Fruit fly (Drosophila melanogaster): ENCODE measurements around the gene CG44532.

Gene CG44532

dm6 chrX:9118961-9119633, 42.8 kb upstream of the CG44532 start (continued):
- peak; percentile 38 for TF ChIP-seq Camta (GFP tag; optimal IDR thresholded peaks at IDR 0.05)
- no peak for TF ChIP-seq CG4617 (GFP tag; optimal IDR thresholded peaks at IDR 0.05; ENCODE audit: borderline replicate concordance)
- TF ChIP-seq org-1 (GFP tag; optimal IDR thresholded peaks at IDR 0.05), result no peak
- peak; percentile 76 for TF ChIP-seq dmrt99B (tag; optimal IDR thresholded peaks at IDR 0.05)
- peak; percentile 2 for TF ChIP-seq Sry-δ (GFP tag; optimal IDR thresholded peaks at IDR 0.05)
- no peak for TF ChIP-seq dm (GFP tag; optimal IDR thresholded peaks at IDR 0.05)
- peak; percentile 30; the same call in 1 of the 2 replicates for TF ChIP-seq CG14667 (GFP tag; IDR thresholded peaks at IDR 0.05)
- TF ChIP-seq Tbp (GFP tag; optimal IDR thresholded peaks at IDR 0.05), result no peak
- peak; percentile 59 for TF ChIP-seq CG10147 (GFP tag; optimal IDR thresholded peaks at IDR 0.05)
- peak; percentile 14 for TF ChIP-seq CG1792 (GFP tag; optimal IDR thresholded peaks at IDR 0.05)
- peak; percentile 47 for TF ChIP-seq bcd (GFP tag; optimal IDR thresholded peaks at IDR 0.05)
- TF ChIP-seq CG33213 (GFP tag; optimal IDR thresholded peaks at IDR 0.05), result no peak
- no peak for TF ChIP-seq CG10462 (GFP tag; optimal IDR thresholded peaks at IDR 0.05)
- TF ChIP-seq Atf-2 (GFP tag; optimal IDR thresholded peaks at IDR 0.05), result no peak
- TF ChIP-seq CG5245 (GFP tag; optimal IDR thresholded peaks at IDR 0.05), result no peak
- TF ChIP-seq Pdp1 (GFP tag; optimal IDR thresholded peaks at IDR 0.05), result peak; percentile 12 to 17
- TF ChIP-seq cwo (GFP tag; optimal IDR thresholded peaks at IDR 0.05), result peak; percentile 28
- peak; percentile 22 for TF ChIP-seq CG17829 (tag; optimal IDR thresholded peaks at IDR 0.05)
- TF ChIP-seq CG12659 (GFP tag; optimal IDR thresholded peaks at IDR 0.05), result no peak
- peak; percentile 46 for TF ChIP-seq CG13296 (GFP tag; optimal IDR thresholded peaks at IDR 0.05)
- peak; percentile 65 for TF ChIP-seq CG18262 (tag; optimal IDR thresholded peaks at IDR 0.05)
- TF ChIP-seq CG13424 (tag; optimal IDR thresholded peaks at IDR 0.05), result peak; percentile 37
- peak; percentile 71 for TF ChIP-seq CG11504 (tag; optimal IDR thresholded peaks at IDR 0.05)
- no peak for TF ChIP-seq CG4707 (GFP tag; optimal IDR thresholded peaks at IDR 0.05)
- no peak for TF ChIP-seq CG9609 (GFP tag; optimal IDR thresholded peaks at IDR 0.05)
- TF ChIP-seq fd96Cb (tag; optimal IDR thresholded peaks at IDR 0.05), result peak; percentile 68
- no peak for TF ChIP-seq Bdp1 (GFP tag; optimal IDR thresholded peaks at IDR 0.05)
- TF ChIP-seq CG18599 (GFP tag; optimal IDR thresholded peaks at IDR 0.05), result peak; percentile 65
- TF ChIP-seq CG6791 (GFP tag; IDR thresholded peaks at IDR 0.05; ENCODE audit: partially characterized antibody), result no peak
- TF ChIP-seq lmd (GFP tag; IDR thresholded peaks at IDR 0.05), result peak; percentile 57
- TF ChIP-seq HLHmδ (GFP tag; optimal IDR thresholded peaks at IDR 0.05), result no peak
- peak; percentile 49 for TF ChIP-seq ind (GFP tag; optimal IDR thresholded peaks at IDR 0.05)
- no peak for TF ChIP-seq wdn (GFP tag; IDR thresholded peaks at IDR 0.05)
- no peak; the same call in 1 of the 3 replicates for TF ChIP-seq CG17361 (GFP tag; IDR thresholded peaks at IDR 0.05)
- peak; percentile 10 for TF ChIP-seq CG15011 (GFP tag; optimal IDR thresholded peaks at IDR 0.05)
- peak; percentile 58 for TF ChIP-seq Med (GFP tag)
- no peak for TF ChIP-seq Sox102F (GFP tag; optimal IDR thresholded peaks at IDR 0.05)
- TF ChIP-seq zfh1 (GFP tag; IDR thresholded peaks at IDR 0.05), result no peak
- TF ChIP-seq sug (tag; optimal IDR thresholded peaks at IDR 0.05), result peak; percentile 12
- TF ChIP-seq zen2 (GFP tag; IDR thresholded peaks at IDR 0.05; ENCODE audit: partially characterized antibody), result no peak
- TF ChIP-seq tap (tag; optimal IDR thresholded peaks at IDR 0.05), result peak; percentile 69
- TF ChIP-seq fd64A (GFP tag; optimal IDR thresholded peaks at IDR 0.05), result peak; percentile 10
- peak; percentile 53 for TF ChIP-seq Ptx1 (GFP tag; IDR thresholded peaks at IDR 0.05)
- peak; percentile 41; the same call in 2 of the 3 replicates for TF ChIP-seq dysf (GFP tag; IDR thresholded peaks at IDR 0.05)
- TF ChIP-seq Rfx (GFP tag; IDR thresholded peaks at IDR 0.05), result 0 out of 2 replicates have a peak, but pooled peaks have one; percentile 15
- TF ChIP-seq CG18011 (GFP tag; optimal IDR thresholded peaks at IDR 0.05), result no peak
- TF ChIP-seq CG10321 (GFP tag; IDR thresholded peaks at IDR 0.05), result no peak
- TF ChIP-seq Doc3 (GFP tag; IDR thresholded peaks at IDR 0.05; ENCODE audit: partially characterized antibody), result no peak
- peak; percentile 47 for TF ChIP-seq CG14710 (tag; optimal IDR thresholded peaks at IDR 0.05)
